Worm (Caenorhabditis elegans) whole organism, L4/young adult: ENCODE data around the gene pak-2.

Source experiments
- W03F9.2 ChIP-seq: fragments of 150-350 bp; optimal IDR thresholded peaks from 2 replicates; lab custom pipeline; 2014; ENCODE audit warnings: missing biosample characterization, missing genetic modification characterization
- dao-5 ChIP-seq: sonication (generic microtip); optimal IDR thresholded peaks from 2 replicates; lab custom pipeline; 2016; ENCODE audit warnings: missing genotype, missing genetic modification characterization, moderate library complexity, missing compliant biosample characterization
- him-1 ChIP-seq: sonication (generic microtip); optimal IDR thresholded peaks from 2 replicates; lab custom pipeline; 2016; ENCODE audit warnings: missing genotype, missing genetic modification reagents, missing genetic modification characterization, missing compliant biosample characterization

DNA sequence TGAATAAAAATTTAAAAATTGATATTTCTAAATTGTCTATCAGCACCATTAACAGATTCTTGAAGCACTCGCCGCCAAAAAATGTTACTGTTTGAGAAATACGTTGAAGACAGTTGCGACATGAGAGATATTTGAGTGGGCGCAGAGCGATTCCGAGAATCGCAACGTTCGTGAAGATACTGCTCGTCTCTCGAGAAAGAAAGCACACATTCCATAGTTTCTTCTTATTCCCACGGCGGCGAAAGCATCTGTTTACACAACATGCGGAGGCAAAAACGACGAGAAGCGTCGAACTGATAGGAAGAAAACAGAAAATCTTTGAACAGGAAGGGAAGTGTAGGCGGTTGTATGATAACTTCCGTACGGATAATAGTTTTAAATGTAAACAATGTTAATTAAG, 43.2 kb upstream of the pak-2 start:
- TF ChIP-seq him-1 (tag; lab: Kevin White, UChicago): no peak
- TF ChIP-seq W03F9.2 (tag; lab: Kevin White, UChicago): no peak
- TF ChIP-seq dao-5: no peak
